Worm (Caenorhabditis elegans) whole organism, L1 larva: ENCODE results near the gene rps-18.

ENCODE experiments used
- C34B4.2 ChIP-seq: sonication (generic microtip); optimal IDR thresholded peaks from 2 replicates; lab custom pipeline; 2017; ENCODE audit warnings: mild to moderate bottlenecking, missing genetic modification characterization, missing compliant biosample characterization
- F16B12.6 ChIP-seq: fragments of 150-350 bp; optimal IDR thresholded peaks from 2 replicates; lab custom pipeline; 2014; ENCODE audit warnings: missing biosample characterization, missing genetic modification characterization
- Y116A8C.19 ChIP-seq: sonication (generic microtip); optimal IDR thresholded peaks from 2 replicates; lab custom pipeline; 2016; ENCODE audit warnings: missing compliant biosample characterization, missing genetic modification characterization, borderline replicate concordance
- alr-1 ChIP-seq: fragments of 200-800 bp; sonication (Bioruptor generic); optimal IDR thresholded peaks from 2 replicates; lab custom pipeline; 2018; ENCODE audit warnings: borderline replicate concordance, mild to moderate bottlenecking, missing genetic modification characterization, missing compliant biosample characterization
- aly-2 ChIP-seq: fragments of 150-350 bp; optimal IDR thresholded peaks from 2 replicates; lab custom pipeline; 2014; ENCODE audit warnings: missing biosample characterization, missing genetic modification characterization
- blmp-1 ChIP-seq: fragments of 150-350 bp; optimal IDR thresholded peaks from 2 replicates; lab custom pipeline; 2014; ENCODE audit warnings: missing biosample characterization, missing genetic modification characterization
- ceh-63 ChIP-seq: fragments of 200-800 bp; sonication (Bioruptor generic); optimal IDR thresholded peaks from 2 replicates; lab custom pipeline; 2018; ENCODE audit warnings: mild to moderate bottlenecking, missing genetic modification characterization, missing compliant biosample characterization
- ceh-8 ChIP-seq: fragments of 200-800 bp; sonication (Bioruptor generic); optimal IDR thresholded peaks from 2 replicates; lab custom pipeline; 2018; ENCODE audit warnings: mild to moderate bottlenecking, missing genetic modification characterization, moderate library complexity, missing compliant biosample characterization
- ceh-82 ChIP-seq, 3 experiments: fragments of 150-350 bp in 1 of 3; sonication (generic microtip) in 2 of 3; optimal IDR thresholded peaks; 2 replicates each; lab custom pipeline; 2014 to 2017; ENCODE audit warnings: missing biosample characterization in 3 of 3, missing genetic modification characterization in 3 of 3
- ceh-88 ChIP-seq: fragments of 200-800 bp; sonication (Bioruptor generic); IDR thresholded peaks from 2 replicates; pipeline ENCODE4 v1.3.6; 2022; ENCODE audit warnings: missing genetic modification characterization, missing compliant biosample characterization
- ceh-90 ChIP-seq: sonication (generic microtip); optimal IDR thresholded peaks from 2 replicates; lab custom pipeline; 2016; ENCODE audit warnings: missing genetic modification characterization, missing compliant biosample characterization
- ces-1 ChIP-seq: fragments of 150-350 bp; optimal IDR thresholded peaks from 2 replicates; lab custom pipeline; 2014; ENCODE audit warnings: missing biosample characterization, missing genetic modification reagents, missing genetic modification characterization
- dsc-1 ChIP-seq: sonication (generic microtip); optimal IDR thresholded peaks from 2 replicates; lab custom pipeline; 2016; ENCODE audit warnings: mild to moderate bottlenecking, missing genetic modification characterization, missing compliant biosample characterization
- egl-13 ChIP-seq: sonication (generic microtip); optimal IDR thresholded peaks from 2 replicates; lab custom pipeline; 2016; ENCODE audit warnings: missing genotype, missing genetic modification reagents, missing genetic modification characterization, missing compliant biosample characterization
- elt-3 ChIP-seq, 6 experiments: fragments of 150-350 bp in 1 of 6; sonication (generic microtip); optimal IDR thresholded peaks; 2 replicates each; lab custom pipeline; 2017 to 2018; ENCODE audit warnings: missing biosample characterization in 6 of 6, missing genetic modification characterization in 6 of 6, inconsistent platforms in 1 of 6
- ets-5 ChIP-seq: fragments of 200-800 bp; sonication (Bioruptor generic); IDR thresholded peaks from 2 replicates; pipeline ENCODE4 v1.3.6; 2022; ENCODE audit warnings: missing genetic modification characterization, missing compliant biosample characterization
- fkh-10 ChIP-seq: sonication (generic microtip); optimal IDR thresholded peaks from 2 replicates; lab custom pipeline; 2017; ENCODE audit warnings: missing biosample characterization, missing genetic modification reagents, missing genetic modification characterization
- fkh-4 ChIP-seq: sonication (generic microtip); optimal IDR thresholded peaks from 2 replicates; lab custom pipeline; 2016; ENCODE audit warnings: missing compliant biosample characterization, missing genetic modification characterization, borderline replicate concordance
- fos-1 ChIP-seq: fragments of 150-350 bp; optimal IDR thresholded peaks from 2 replicates; lab custom pipeline; 2014; ENCODE audit warnings: missing biosample characterization, missing genetic modification characterization
- hlh-17 ChIP-seq: fragments of 200-800 bp; sonication (Bioruptor generic); optimal IDR thresholded peaks from 2 replicates; lab custom pipeline; 2018; ENCODE audit warnings: missing genetic modification characterization, mild to moderate bottlenecking, missing compliant biosample characterization, moderate library complexity, borderline replicate concordance
- hpl-2 ChIP-seq: fragments of 150-350 bp; optimal IDR thresholded peaks from 2 replicates; lab custom pipeline; 2014; ENCODE audit warnings: missing biosample characterization, missing genetic modification reagents, missing genetic modification characterization
- irx-1 ChIP-seq: sonication (generic microtip); optimal IDR thresholded peaks from 2 replicates; lab custom pipeline; 2016; ENCODE audit warnings: missing genetic modification characterization, missing compliant biosample characterization
- isw-1 ChIP-seq: fragments of 200-800 bp; sonication (Bioruptor generic); IDR thresholded peaks from 2 replicates; pipeline ENCODE4 v1.3.6; 2022; ENCODE audit warnings: missing genetic modification characterization, missing compliant biosample characterization
- lin-14 ChIP-seq: fragments of 200-800 bp; sonication (Bioruptor generic); optimal IDR thresholded peaks from 2 replicates; lab custom pipeline; 2018; ENCODE audit warnings: mild to moderate bottlenecking, missing genetic modification characterization, moderate library complexity, missing compliant biosample characterization
- lin-15B ChIP-seq: fragments of 150-350 bp; sonication (generic microtip); optimal IDR thresholded peaks from 3 replicates; lab custom pipeline; 2014; ENCODE audit warnings: missing biosample characterization, missing genetic modification characterization
- lin-39 ChIP-seq: fragments of 150-350 bp; optimal IDR thresholded peaks from 2 replicates; lab custom pipeline; 2014; ENCODE audit warnings: missing biosample characterization, missing genetic modification reagents, missing genetic modification characterization
- lir-3 ChIP-seq: sonication (generic microtip); optimal IDR thresholded peaks from 2 replicates; lab custom pipeline; 2016; ENCODE audit warnings: mild to moderate bottlenecking, missing genetic modification characterization, moderate library complexity, missing compliant biosample characterization; ENCODE audit not compliant: poor library complexity
- lsy-2 ChIP-seq, 2 experiments: fragments of 150-350 bp; optimal IDR thresholded peaks; 2 replicates each; lab custom pipeline; 2014; ENCODE audit warnings: missing biosample characterization in 2 of 2, missing genetic modification characterization in 2 of 2
- mab-9 ChIP-seq: fragments of 200-800 bp; sonication (Bioruptor generic); IDR thresholded peaks from 2 replicates; pipeline ENCODE4 v1.3.6; 2022; ENCODE audit warnings: missing genetic modification reagents, missing genetic modification characterization, missing compliant biosample characterization
- mep-1 ChIP-seq: fragments of 150-350 bp; optimal IDR thresholded peaks from 2 replicates; lab custom pipeline; 2014; ENCODE audit warnings: missing biosample characterization, missing genetic modification characterization
- nhr-11 ChIP-seq: fragments of 150-350 bp; optimal IDR thresholded peaks from 2 replicates; lab custom pipeline; 2014; ENCODE audit warnings: missing biosample characterization, missing genetic modification characterization
- nhr-19 ChIP-seq: fragments of 200-800 bp; sonication (Bioruptor generic); conservative IDR thresholded peaks from 2 replicates; pipeline ENCODE4 v1.3.6; 2022; ENCODE audit warnings: missing genetic modification characterization, missing compliant biosample characterization
- nhr-28 ChIP-seq: fragments of 150-350 bp; optimal IDR thresholded peaks from 2 replicates; lab custom pipeline; 2014; ENCODE audit warnings: missing biosample characterization, missing genetic modification characterization
- nhr-71 ChIP-seq: sonication (generic microtip); optimal IDR thresholded peaks from 2 replicates; lab custom pipeline; 2016; ENCODE audit warnings: mild to moderate bottlenecking, missing genetic modification characterization, moderate library complexity, missing compliant biosample characterization
- nhr-76 ChIP-seq: sonication (generic microtip); optimal IDR thresholded peaks from 2 replicates; lab custom pipeline; 2017; ENCODE audit warnings: missing biosample characterization, missing genetic modification characterization
- nhr-77 ChIP-seq: fragments of 150-350 bp; optimal IDR thresholded peaks from 2 replicates; lab custom pipeline; 2014; ENCODE audit warnings: missing biosample characterization, missing genetic modification characterization
- nhr-84 ChIP-seq: sonication (generic microtip); optimal IDR thresholded peaks from 2 replicates; lab custom pipeline; 2017; ENCODE audit warnings: missing biosample characterization, missing genetic modification characterization
- nhr-85 ChIP-seq: sonication (generic microtip); peaks from one replicate; lab custom pipeline; 2016; ENCODE audit warnings: missing genetic modification characterization, inconsistent platforms, missing compliant biosample characterization
- nhr-90 ChIP-seq: sonication (generic microtip); optimal IDR thresholded peaks from 2 replicates; lab custom pipeline; 2016; ENCODE audit warnings: mild to moderate bottlenecking, missing genetic modification characterization, missing compliant biosample characterization; ENCODE audit not compliant: poor library complexity
- rnt-1 ChIP-seq: sonication (generic microtip); optimal IDR thresholded peaks from 2 replicates; lab custom pipeline; 2016; ENCODE audit warnings: mild to moderate bottlenecking, missing genetic modification characterization, moderate library complexity, missing compliant biosample characterization
- skn-1 ChIP-seq: fragments of 150-350 bp; optimal IDR thresholded peaks from 2 replicates; lab custom pipeline; 2014; ENCODE audit warnings: missing biosample characterization, missing genetic modification characterization
- snu-23 ChIP-seq: sonication (generic microtip); optimal IDR thresholded peaks from 2 replicates; lab custom pipeline; 2016; ENCODE audit warnings: missing genetic modification characterization, missing compliant biosample characterization
- sptf-1 ChIP-seq: fragments of 150-350 bp; optimal IDR thresholded peaks from 2 replicates; lab custom pipeline; 2014; ENCODE audit warnings: missing biosample characterization, missing genetic modification characterization
- swsn-7 ChIP-seq: sonication (generic microtip); optimal IDR thresholded peaks from 2 replicates; lab custom pipeline; 2016; ENCODE audit warnings: missing genetic modification characterization, missing compliant biosample characterization
- tlp-1 ChIP-seq: fragments of 150-350 bp; optimal IDR thresholded peaks from 2 replicates; lab custom pipeline; 2014; ENCODE audit warnings: missing biosample characterization, missing genetic modification characterization
- unc-62 ChIP-seq: fragments of 150-350 bp; optimal IDR thresholded peaks from 2 replicates; lab custom pipeline; 2014; ENCODE audit warnings: missing biosample characterization, missing genetic modification reagents, missing genetic modification characterization
- unc-86 ChIP-seq: sonication (generic microtip); optimal IDR thresholded peaks from 2 replicates; lab custom pipeline; 2016; ENCODE audit warnings: missing genetic modification characterization, missing compliant biosample characterization
- unc-98 ChIP-seq: fragments of 200-800 bp; sonication (Bioruptor generic); IDR thresholded peaks from 2 replicates; pipeline ENCODE4 v1.3.6; 2022; ENCODE audit warnings: missing genetic modification characterization, missing compliant biosample characterization
- vab-15 ChIP-seq: sonication (generic microtip); optimal IDR thresholded peaks from 2 replicates; lab custom pipeline; 2017; ENCODE audit warnings: missing genotype, mild to moderate bottlenecking, missing genetic modification characterization, missing compliant biosample characterization
- xbp-1 ChIP-seq: sonication (generic microtip); optimal IDR thresholded peaks from 2 replicates; lab custom pipeline; 2016; ENCODE audit warnings: missing genetic modification characterization, missing compliant biosample characterization
- zag-1 ChIP-seq: fragments of 150-350 bp; optimal IDR thresholded peaks from 2 replicates; lab custom pipeline; 2014; ENCODE audit warnings: missing biosample characterization, missing genetic modification characterization
- zip-4 ChIP-seq: fragments of 200-800 bp; sonication (Bioruptor generic); optimal IDR thresholded peaks from 2 replicates; lab custom pipeline; 2018; ENCODE audit warnings: mild to moderate bottlenecking, missing genetic modification characterization, moderate library complexity, missing compliant biosample characterization
- ztf-11 ChIP-seq, 2 experiments: sonication (generic microtip); optimal IDR thresholded peaks; 2 replicates each; lab custom pipeline; 2016 to 2017; ENCODE audit warnings: missing genetic modification characterization in 2 of 2, missing biosample characterization in 1 of 2, missing compliant biosample characterization in 1 of 2

The rps-18 gene

ce11 chrIV:14874926-14875570, 49.6 kb downstream of the rps-18 start (continued):
- TF ChIP-seq mab-9 (no peak), rnt-1 (tag; lab: Kevin White, UChicago) (no peak), unc-98 (no peak), lin-15B (tag; lab: Kevin White, UChicago) (no peak), Y116A8C.19 (no peak), ceh-63 (GFP tag; lab: Kevin White, UChicago) (no peak), fkh-4 (tag; lab: Kevin White, UChicago) (no peak), blmp-1 (tag; lab: Kevin White, UChicago) (peak; percentile 55), lir-3 (no peak), ztf-11 (tag; optimal IDR thresholded peaks at IDR 0.05; lab: Kevin White, UChicago) (no peak), lin-14 (peak; percentile 66), swsn-7 (tag; lab: Kevin White, UChicago) (peak; percentile 34), xbp-1 (tag; lab: Kevin White, UChicago) (no peak), egl-13 (no peak), nhr-71 (tag; lab: Kevin White, UChicago) (peak; percentile 55), fkh-10 (GFP tag; lab: Kevin White, UChicago) (no peak), nhr-11 (tag; lab: Kevin White, UChicago) (no peak), ets-5 (GFP tag; lab: Robert Waterston, UW) (no peak), lin-39 (tag; lab: Kevin White, UChicago) (no peak), zag-1 (tag; lab: Kevin White, UChicago) (no peak), lsy-2 (tag; optimal IDR thresholded peaks at IDR 0.05; lab: Kevin White, UChicago) (peak in 1 of 2 experiments; percentile 40), hlh-17 (GFP tag; lab: Kevin White, UChicago) (no peak), tlp-1 (tag; lab: Kevin White, UChicago) (no peak), ceh-88 (no peak), irx-1 (tag; lab: Kevin White, UChicago) (no peak), nhr-84 (tag; lab: Kevin White, UChicago) (no peak), zip-4 (no peak), dsc-1 (tag; lab: Kevin White, UChicago) (no peak), ceh-82 (tag; optimal IDR thresholded peaks at IDR 0.05; lab: Kevin White, UChicago) (peak in 1 of 3 experiments; percentile 11), skn-1 (tag; lab: Kevin White, UChicago) (no peak), unc-62 (GFP tag; lab: Kevin White, UChicago) (no peak), unc-86 (tag; lab: Kevin White, UChicago) (no peak), F16B12.6 (tag; lab: Kevin White, UChicago) (no peak), elt-3 (tag; optimal IDR thresholded peaks at IDR 0.05; lab: Kevin White, UChicago) (peak in 2 of 6 experiments; percentile 1 to 52), mep-1 (tag; lab: Kevin White, UChicago) (peak; percentile 52), nhr-90 (peak; percentile 72), ces-1 (GFP tag; lab: Kevin White, UChicago) (no peak), snu-23 (GFP tag; lab: Kevin White, UChicago) (peak; percentile 30), C34B4.2 (tag; lab: Kevin White, UChicago) (no peak), fos-1 (tag; lab: Kevin White, UChicago) (peak; percentile 2), nhr-19 (GFP tag; lab: Robert Waterston, UW) (peak; percentile 40), ceh-8 (GFP tag; lab: Kevin White, UChicago) (no peak), hpl-2 (GFP tag; lab: Kevin White, UChicago) (no peak), aly-2 (no peak), ceh-90 (tag; lab: Kevin White, UChicago) (no peak), nhr-76 (tag; lab: Kevin White, UChicago) (no peak), nhr-77 (tag; lab: Kevin White, UChicago) (peak; percentile 77), vab-15 (tag; lab: Kevin White, UChicago) (no peak), isw-1 (GFP tag; lab: Robert Waterston, UW) (no peak), alr-1 (tag; lab: Kevin White, UChicago) (no peak), nhr-28 (tag; lab: Kevin White, UChicago) (no peak), sptf-1 (no peak), nhr-85 (tag; lab: Kevin White, UChicago) (peak; percentile 65)
